Worm (Caenorhabditis elegans) whole organism, young adult: ENCODE measurements around the gene Y73B6BL.23.

Source experiments
- F39B2.1 ChIP-seq: fragments of 200-800 bp; sonication (Bioruptor generic); IDR thresholded peaks from 2 replicates; pipeline ENCODE4 v1.3.6; 2022; ENCODE audit warnings: missing genetic modification reagents, missing genetic modification characterization, missing compliant biosample characterization
- F55B11.4 ChIP-seq: sonication (generic microtip); optimal IDR thresholded peaks from 2 replicates; lab custom pipeline; 2016; ENCODE audit warnings: missing compliant biosample characterization, missing genetic modification characterization, borderline replicate concordance; ENCODE audit not compliant: insufficient read depth
- akir-1 ChIP-seq: fragments of 200-800 bp; sonication (Bioruptor generic); optimal IDR thresholded peaks from 2 replicates; lab custom pipeline; 2018; ENCODE audit warnings: mild to moderate bottlenecking, missing genetic modification characterization, moderate library complexity, missing compliant biosample characterization
- ccch-3 ChIP-seq: fragments of 200-800 bp; sonication (Bioruptor generic); optimal IDR thresholded peaks from 2 replicates; lab custom pipeline; 2018; ENCODE audit warnings: mild to moderate bottlenecking, missing genetic modification characterization, missing compliant biosample characterization
- ceh-27 ChIP-seq: fragments of 200-800 bp; sonication (Bioruptor generic); optimal IDR thresholded peaks from 2 replicates; lab custom pipeline; 2018; ENCODE audit warnings: mild to moderate bottlenecking, missing genetic modification characterization, moderate library complexity, missing compliant biosample characterization
- dpff-1 ChIP-seq: sonication (generic microtip); optimal IDR thresholded peaks from 2 replicates; lab custom pipeline; 2017; ENCODE audit warnings: mild to moderate bottlenecking, missing genetic modification characterization, missing compliant biosample characterization
- efl-1 ChIP-seq: fragments of 150-350 bp; optimal IDR thresholded peaks from 2 replicates; lab custom pipeline; 2014; ENCODE audit warnings: missing biosample characterization, missing genetic modification reagents, missing genetic modification characterization
- hmg-1.2 ChIP-seq: fragments of 200-800 bp; sonication (Bioruptor generic); IDR thresholded peaks from 2 replicates; pipeline ENCODE4 v1.3.6; 2022; ENCODE audit warnings: missing genetic modification reagents, missing genetic modification characterization, missing compliant biosample characterization
- hrde-1 ChIP-seq: sonication (generic microtip); optimal IDR thresholded peaks from 2 replicates; lab custom pipeline; 2016; ENCODE audit warnings: missing genetic modification characterization, mild to moderate bottlenecking, missing compliant biosample characterization, moderate library complexity, missing genotype, missing genetic modification reagents, borderline replicate concordance
- snpc-1.1 ChIP-seq: sonication (generic microtip); optimal IDR thresholded peaks from 2 replicates; lab custom pipeline; 2017; ENCODE audit warnings: missing genetic modification characterization, mild to moderate bottlenecking, missing compliant biosample characterization, antibody characterized with exemption, moderate library complexity, missing genotype, missing genetic modification reagents; ENCODE audit not compliant: insufficient read depth

DNA sequence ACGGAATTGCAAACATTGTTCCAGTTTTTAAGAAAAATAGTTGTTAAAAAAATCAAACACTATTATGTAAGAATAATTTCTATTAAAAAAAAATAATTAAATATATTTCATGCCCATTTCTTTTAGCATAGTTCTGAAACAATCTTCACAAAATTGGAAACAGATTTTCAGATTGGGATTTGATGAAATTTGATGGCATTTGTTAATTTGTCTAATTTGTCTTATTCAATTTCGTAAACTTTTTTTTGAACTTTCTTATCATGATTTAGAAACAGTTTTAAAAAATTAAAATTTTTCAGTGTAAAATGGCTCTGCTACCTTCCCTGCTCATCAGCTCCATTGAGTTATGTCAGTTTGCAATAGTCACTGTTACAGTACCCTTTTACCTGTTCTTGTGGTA, 14.0 kb downstream of the Y73B6BL.23 start, which contains the start of gene srv-13:
- TF ChIP-seq F55B11.4 (no peak), F39B2.1 (GFP tag; lab: Robert Waterston, UW) (no peak), hrde-1 (tag; lab: Kevin White, UChicago) (no peak), ceh-27 (GFP tag; lab: Kevin White, UChicago) (no peak), dpff-1 (tag; lab: Kevin White, UChicago) (no peak), hmg-1.2 (no peak), ccch-3 (no peak), snpc-1.1 (no peak), akir-1 (GFP tag; lab: Kevin White, UChicago) (no peak), efl-1 (GFP tag; lab: Kevin White, UChicago) (no peak)
